Fruit fly (Drosophila melanogaster) whole organism, embryonic: ENCODE results near the gene Apoltp.

Experiments used
- Antp ChIP-seq: fragments of 200-800 bp; sonication (Bioruptor generic); optimal IDR thresholded peaks from 3 replicates; lab custom pipeline; 2016; ENCODE audit warnings: missing biosample characterization, missing genetic modification characterization
- BtbVII ChIP-seq: fragments of 200-800 bp; sonication (Bioruptor generic); optimal IDR thresholded peaks from 3 replicates; lab custom pipeline; 2017; ENCODE audit warnings: missing biosample characterization, mild to moderate bottlenecking, missing genetic modification characterization
- C15 ChIP-seq: fragments of 200-800 bp; sonication (Bioruptor generic); IDR thresholded peaks from 3 replicates; pipeline ENCODE4 v1.3.6; 2022; ENCODE audit warnings: missing biosample characterization, missing genetic modification characterization
- CG10321 ChIP-seq: fragments of 200-800 bp; sonication (Bioruptor generic); IDR thresholded peaks from 2 replicates; pipeline ENCODE4 v1.3.6; 2022; ENCODE audit warnings: missing biosample characterization, missing genetic modification characterization
- CG16813 ChIP-seq: fragments of 200-800 bp; sonication (Bioruptor generic); IDR thresholded peaks from 3 replicates; pipeline ENCODE4 v1.3.6; 2022; ENCODE audit warnings: missing biosample characterization, missing genetic modification characterization; ENCODE audit not compliant: partially characterized antibody
- CG18262 ChIP-seq: fragments of 200-800 bp; optimal IDR thresholded peaks from 3 replicates; lab custom pipeline; 2019; ENCODE audit warnings: missing biosample characterization, mild to moderate bottlenecking, missing genetic modification characterization, moderate library complexity
- CG1832 ChIP-seq: fragments of 200-800 bp; sonication (Bioruptor generic); optimal IDR thresholded peaks from 2 replicates; lab custom pipeline; 2017; ENCODE audit warnings: missing biosample characterization, mild to moderate bottlenecking, missing genetic modification characterization, inconsistent platforms
- CG18764 ChIP-seq: fragments of 200-800 bp; sonication (Bioruptor generic); optimal IDR thresholded peaks from 3 replicates; lab custom pipeline; 2016; ENCODE audit warnings: missing biosample characterization, missing genetic modification characterization
- CG2120 ChIP-seq: fragments of 200-800 bp; sonication (Bioruptor generic); optimal IDR thresholded peaks from 3 replicates; lab custom pipeline; 2016; ENCODE audit warnings: missing biosample characterization, missing genetic modification characterization
- CG30431 ChIP-seq: fragments of 200-800 bp; sonication (Bioruptor generic); optimal IDR thresholded peaks from 2 replicates; lab custom pipeline; 2017; ENCODE audit warnings: missing biosample characterization, missing genetic modification characterization
- CG31365 ChIP-seq: fragments of 200-800 bp; sonication (Bioruptor generic); optimal IDR thresholded peaks from 2 replicates; lab custom pipeline; 2018; ENCODE audit warnings: missing biosample characterization, mild to moderate bottlenecking, missing genetic modification characterization
- CG33213 ChIP-seq: fragments of 200-800 bp; sonication (Bioruptor generic); optimal IDR thresholded peaks from 3 replicates; lab custom pipeline; 2016; ENCODE audit warnings: missing biosample characterization, missing genetic modification characterization
- CG34224 ChIP-seq: fragments of 200-800 bp; sonication (Bioruptor generic); IDR thresholded peaks from 3 replicates; pipeline ENCODE4 v1.3.6; 2022; ENCODE audit warnings: missing biosample characterization, missing genetic modification characterization; ENCODE audit not compliant: partially characterized antibody
- CG34422 ChIP-seq: fragments of 200-800 bp; sonication (Bioruptor generic); IDR thresholded peaks from 3 replicates; pipeline ENCODE4 v1.3.6; 2022; ENCODE audit warnings: missing biosample characterization, missing genetic modification characterization
- CG3847 ChIP-seq: fragments of 200-800 bp; sonication (Bioruptor generic); IDR thresholded peaks from 2 replicates; pipeline ENCODE4 v1.3.6; 2022; ENCODE audit warnings: missing biosample characterization, missing genetic modification characterization
- CG3995 ChIP-seq: fragments of 200-800 bp; sonication (Bioruptor generic); optimal IDR thresholded peaks from 3 replicates; lab custom pipeline; 2016; ENCODE audit warnings: missing biosample characterization, missing genetic modification characterization
- CG4854 ChIP-seq: fragments of 200-800 bp; sonication (Bioruptor generic); optimal IDR thresholded peaks from 2 replicates; lab custom pipeline; 2016; ENCODE audit warnings: missing biosample characterization, missing genetic modification characterization, inconsistent platforms
- CG6683 ChIP-seq: fragments of 200-800 bp; sonication (Bioruptor generic); optimal IDR thresholded peaks from 2 replicates; lab custom pipeline; 2017; ENCODE audit warnings: missing biosample characterization, mild to moderate bottlenecking, missing genetic modification characterization, missing genetic modification reagents
- CrebB ChIP-seq: fragments of 200-800 bp; sonication (Bioruptor generic); optimal IDR thresholded peaks from 3 replicates; lab custom pipeline; 2018; ENCODE audit warnings: missing biosample characterization, mild to moderate bottlenecking, missing genetic modification characterization
- Deaf1 ChIP-seq: fragments of 200-800 bp; optimal IDR thresholded peaks from 3 replicates; lab custom pipeline; 2019; ENCODE audit warnings: missing biosample characterization, mild to moderate bottlenecking, missing genetic modification characterization, moderate library complexity
- Doc3 ChIP-seq: fragments of 200-800 bp; sonication (Bioruptor generic); IDR thresholded peaks from 3 replicates; pipeline ENCODE4 v1.3.6; 2022; ENCODE audit warnings: missing biosample characterization, missing genetic modification characterization; ENCODE audit not compliant: partially characterized antibody
- Dref ChIP-seq: fragments of 200-800 bp; sonication (Bioruptor generic); IDR thresholded peaks from 2 replicates; pipeline ENCODE4 v1.3.6; 2022; ENCODE audit warnings: missing biosample characterization, missing genetic modification characterization
- ERR ChIP-seq: fragments of 200-800 bp; sonication (Bioruptor generic); optimal IDR thresholded peaks from 2 replicates; lab custom pipeline; 2016; ENCODE audit warnings: missing biosample characterization, missing genetic modification characterization
- Ets65A ChIP-seq: fragments of 200-800 bp; sonication (Bioruptor generic); peaks from one replicate; lab custom pipeline; 2016; ENCODE audit warnings: missing biosample characterization, missing genetic modification characterization
- H15 ChIP-seq: fragments of 200-800 bp; sonication (Bioruptor generic); IDR thresholded peaks from 3 replicates; pipeline ENCODE4 v1.3.6; 2022; ENCODE audit warnings: missing biosample characterization, missing genetic modification characterization
- H2.0 ChIP-seq: fragments of 200-800 bp; sonication (Bioruptor generic); IDR thresholded peaks from 2 replicates; pipeline ENCODE4 v1.3.6; 2022; ENCODE audit warnings: missing biosample characterization, missing genetic modification characterization
- Hey ChIP-seq: fragments of 200-800 bp; sonication (Bioruptor generic); optimal IDR thresholded peaks from 3 replicates; lab custom pipeline; 2018; ENCODE audit warnings: missing biosample characterization, mild to moderate bottlenecking, missing genetic modification characterization
- Mad ChIP-seq: fragments of 200-800 bp; sonication (Bioruptor generic); optimal IDR thresholded peaks from 2 replicates; lab custom pipeline; 2016; ENCODE audit warnings: missing biosample characterization, missing genetic modification characterization
- Meics ChIP-seq: fragments of 200-800 bp; sonication (Bioruptor generic); optimal IDR thresholded peaks from 2 replicates; lab custom pipeline; 2017; ENCODE audit warnings: missing biosample characterization, mild to moderate bottlenecking, missing genetic modification characterization
- Nf-YC ChIP-seq: fragments of 200-800 bp; optimal IDR thresholded peaks from 3 replicates; lab custom pipeline; 2019; ENCODE audit warnings: missing biosample characterization, mild to moderate bottlenecking, missing genetic modification characterization, moderate library complexity
- Poxn ChIP-seq: fragments of 200-800 bp; sonication (Bioruptor generic); IDR thresholded peaks from 2 replicates; pipeline ENCODE4 v1.3.6; 2022; ENCODE audit warnings: missing biosample characterization, missing genetic modification characterization
- Ptx1 ChIP-seq: fragments of 200-800 bp; sonication (Bioruptor generic); IDR thresholded peaks from 2 replicates; pipeline ENCODE4 v1.3.6; 2022; ENCODE audit warnings: missing biosample characterization, missing genetic modification characterization
- Sox100B ChIP-seq: fragments of 200-800 bp; sonication (Bioruptor generic); optimal IDR thresholded peaks from 3 replicates; lab custom pipeline; 2018; ENCODE audit warnings: missing biosample characterization, mild to moderate bottlenecking, missing genetic modification characterization
- Ssrp ChIP-seq: fragments of 200-800 bp; sonication (Bioruptor generic); optimal IDR thresholded peaks from 2 replicates; lab custom pipeline; 2018; ENCODE audit warnings: missing biosample characterization, mild to moderate bottlenecking, missing genetic modification characterization, moderate library complexity
- ase ChIP-seq: fragments of 200-800 bp; sonication (Bioruptor generic); IDR thresholded peaks from 3 replicates; pipeline ENCODE4 v1.3.6; 2022; ENCODE audit warnings: missing biosample characterization, missing genetic modification characterization
- ato ChIP-seq: fragments of 200-800 bp; sonication (Bioruptor generic); IDR thresholded peaks from 2 replicates; pipeline ENCODE4 v1.3.6; 2022; ENCODE audit warnings: missing biosample characterization, missing genetic modification characterization; ENCODE audit not compliant: partially characterized antibody
- az2 ChIP-seq: fragments of 200-800 bp; sonication (Bioruptor generic); optimal IDR thresholded peaks from 3 replicates; lab custom pipeline; 2016; ENCODE audit warnings: missing biosample characterization, missing genetic modification characterization
- cas ChIP-seq: fragments of 200-800 bp; sonication (Bioruptor generic); IDR thresholded peaks from 2 replicates; pipeline ENCODE4 v1.3.6; 2022; ENCODE audit warnings: missing biosample characterization, missing genetic modification characterization
- gem ChIP-seq: fragments of 200-800 bp; sonication (Bioruptor generic); optimal IDR thresholded peaks from 2 replicates; lab custom pipeline; 2019; ENCODE audit warnings: missing biosample characterization, mild to moderate bottlenecking, missing genetic modification characterization, moderate library complexity
- gro ChIP-seq: fragments of 200-800 bp; sonication (Bioruptor generic); optimal IDR thresholded peaks from 2 replicates; lab custom pipeline; 2016; ENCODE audit warnings: missing biosample characterization, missing genetic modification characterization
- knrl ChIP-seq: fragments of 200-800 bp; sonication (Bioruptor generic); IDR thresholded peaks from 3 replicates; pipeline ENCODE4 v1.3.6; 2022; ENCODE audit warnings: missing biosample characterization, missing genetic modification characterization; ENCODE audit not compliant: partially characterized antibody
- lab ChIP-seq: fragments of 200-800 bp; sonication (Bioruptor generic); optimal IDR thresholded peaks from 3 replicates; lab custom pipeline; 2017; ENCODE audit warnings: missing biosample characterization, missing genetic modification characterization, mild to moderate bottlenecking, moderate library complexity, missing genetic modification reagents
- nau ChIP-seq: fragments of 200-800 bp; sonication (Bioruptor generic); optimal IDR thresholded peaks from 3 replicates; lab custom pipeline; 2017; ENCODE audit warnings: missing biosample characterization, mild to moderate bottlenecking, missing genetic modification characterization, missing genetic modification reagents
- nerfin-2 ChIP-seq: fragments of 200-800 bp; sonication (Bioruptor generic); IDR thresholded peaks from 2 replicates; pipeline ENCODE4 v1.3.6; 2022; ENCODE audit warnings: missing biosample characterization, missing genetic modification characterization; ENCODE audit not compliant: partially characterized antibody
- ranshi ChIP-seq: fragments of 200-800 bp; sonication (Bioruptor generic); IDR thresholded peaks from 2 replicates; pipeline ENCODE4 v1.3.6; 2022; ENCODE audit warnings: missing biosample characterization, missing genetic modification characterization
- schlank ChIP-seq: fragments of 200-800 bp; sonication (Bioruptor generic); optimal IDR thresholded peaks from 2 replicates; lab custom pipeline; 2018; ENCODE audit warnings: missing biosample characterization, mild to moderate bottlenecking, missing genetic modification characterization
- seq ChIP-seq: fragments of 200-800 bp; sonication (Bioruptor generic); IDR thresholded peaks from 2 replicates; pipeline ENCODE4 v1.3.6; 2022; ENCODE audit warnings: missing biosample characterization, missing genetic modification characterization
- sqz ChIP-seq: fragments of 200-800 bp; sonication (Bioruptor generic); optimal IDR thresholded peaks from 3 replicates; lab custom pipeline; 2018; ENCODE audit warnings: missing biosample characterization, mild to moderate bottlenecking, missing genetic modification characterization
- twi ChIP-seq: fragments of 200-800 bp; optimal IDR thresholded peaks from 2 replicates; lab custom pipeline; 2019; ENCODE audit warnings: missing biosample characterization, mild to moderate bottlenecking, missing genetic modification characterization, moderate library complexity
- yki ChIP-seq: fragments of >200 bp; optimal IDR thresholded peaks from 3 replicates; lab custom pipeline; 2018
- zf30C ChIP-seq: fragments of 200-800 bp; sonication (Bioruptor generic); optimal IDR thresholded peaks from 3 replicates; lab custom pipeline; 2018; ENCODE audit warnings: missing biosample characterization, mild to moderate bottlenecking, missing genetic modification characterization

The Apoltp gene

dm6 chr2L:9616654-9617053 lies 17.3 kb upstream of the Apoltp start (continued):
- no peak for TF ChIP-seq Sox100B (GFP tag; lab: Kevin White, UChicago)
- no peak for TF ChIP-seq CG10321 (GFP tag; lab: Robert Waterston, UW)
- TF ChIP-seq CG3847 (GFP tag; lab: Robert Waterston, UW): peak; percentile 51
- TF ChIP-seq CG34224 (GFP tag; lab: Robert Waterston, UW): peak; percentile 69
- TF ChIP-seq sqz (GFP tag; lab: Kevin White, UChicago): peak; percentile 83
- TF ChIP-seq Mad (GFP tag; lab: Kevin White, UChicago): peak; percentile 64
- TF ChIP-seq gem (tag; lab: Kevin White, UChicago): peak; percentile 33
- TF ChIP-seq CG6683 (GFP tag; lab: Kevin White, UChicago): no peak
- peak; percentile 50 for TF ChIP-seq Deaf1
- TF ChIP-seq CG31365 (tag; lab: Kevin White, UChicago): no peak
- TF ChIP-seq C15: no peak
- TF ChIP-seq nerfin-2 (GFP tag; lab: Robert Waterston, UW): peak; percentile 74; the same call in 1 of the 2 replicates
- peak; percentile 45; the same call in 1 of the 2 replicates for TF ChIP-seq H2.0 (GFP tag; lab: Robert Waterston, UW)
- peak; percentile 51 for TF ChIP-seq lab (GFP tag; lab: Kevin White, UChicago)
- no peak for TF ChIP-seq ERR (GFP tag; lab: Kevin White, UChicago)
- peak; percentile 40 for TF ChIP-seq gro
- TF ChIP-seq az2 (GFP tag; lab: Kevin White, UChicago): peak; percentile 21
- peak; percentile 58 for TF ChIP-seq Doc3 (GFP tag; lab: Robert Waterston, UW)
- TF ChIP-seq twi (tag; lab: Kevin White, UChicago): no peak
- no peak for TF ChIP-seq CG3995 (GFP tag; lab: Kevin White, UChicago)
- peak; percentile 29; the same call in 1 of the 2 replicates for TF ChIP-seq Ptx1 (GFP tag; lab: Robert Waterston, UW)
- no peak for TF ChIP-seq schlank (tag; lab: Kevin White, UChicago)
- TF ChIP-seq yki: no peak
- TF ChIP-seq Hey (tag; lab: Kevin White, UChicago): peak; percentile 21
- peak; percentile 37 for TF ChIP-seq CG33213 (GFP tag; lab: Kevin White, UChicago)
- TF ChIP-seq CG16813 (GFP tag; lab: Robert Waterston, UW): peak; percentile 73
- TF ChIP-seq CG1832 (GFP tag; lab: Kevin White, UChicago): no peak
- no peak for TF ChIP-seq CG30431
- TF ChIP-seq Poxn: no peak
- peak; percentile 10 for TF ChIP-seq CrebB (tag; lab: Kevin White, UChicago)
- peak; percentile 83 for TF ChIP-seq zf30C
- no peak for TF ChIP-seq Ssrp (tag; lab: Kevin White, UChicago)
- TF ChIP-seq ato: peak; percentile 63; the same call in 1 of the 2 replicates
- TF ChIP-seq seq (GFP tag; lab: Robert Waterston, UW): peak; percentile 63; the same call in 1 of the 2 replicates
- no peak for TF ChIP-seq Meics
- peak; percentile 16 for TF ChIP-seq BtbVII (GFP tag; lab: Kevin White, UChicago)
- TF ChIP-seq Ets65A (GFP tag; lab: Kevin White, UChicago): no peak
- no peak for TF ChIP-seq CG4854 (GFP tag; lab: Kevin White, UChicago)
- TF ChIP-seq ase (GFP tag; lab: Robert Waterston, UW): 0 out of 3 replicates have a peak, but pooled peaks have one; percentile 18
- peak; percentile 39; the same call in 1 of the 2 replicates for TF ChIP-seq ranshi
- TF ChIP-seq CG18262 (tag; lab: Kevin White, UChicago): no peak
- TF ChIP-seq Nf-YC (tag; lab: Kevin White, UChicago): peak; percentile 21
- peak; percentile 71 for TF ChIP-seq knrl
- peak; percentile 61 for TF ChIP-seq Antp (GFP tag; lab: Kevin White, UChicago)
- TF ChIP-seq Dref (GFP tag; lab: Robert Waterston, UW): peak; percentile 99
- no peak for TF ChIP-seq CG18764 (GFP tag; lab: Kevin White, UChicago)
- no peak for TF ChIP-seq nau (GFP tag; lab: Kevin White, UChicago)
- TF ChIP-seq cas (GFP tag; lab: Robert Waterston, UW): 0 out of 2 replicates have a peak, but pooled peaks have one; percentile 38
- 0 out of 3 replicates have a peak, but pooled peaks have one; percentile 32 for TF ChIP-seq H15 (GFP tag; lab: Robert Waterston, UW)
- TF ChIP-seq CG34422 (GFP tag; lab: Robert Waterston, UW): peak; percentile 77; the same call in 2 of the 3 replicates
- TF ChIP-seq CG2120 (GFP tag; lab: Kevin White, UChicago): peak; percentile 68
